Worm (Caenorhabditis elegans): ENCODE measurements around the gene epac-1.

DNA sequence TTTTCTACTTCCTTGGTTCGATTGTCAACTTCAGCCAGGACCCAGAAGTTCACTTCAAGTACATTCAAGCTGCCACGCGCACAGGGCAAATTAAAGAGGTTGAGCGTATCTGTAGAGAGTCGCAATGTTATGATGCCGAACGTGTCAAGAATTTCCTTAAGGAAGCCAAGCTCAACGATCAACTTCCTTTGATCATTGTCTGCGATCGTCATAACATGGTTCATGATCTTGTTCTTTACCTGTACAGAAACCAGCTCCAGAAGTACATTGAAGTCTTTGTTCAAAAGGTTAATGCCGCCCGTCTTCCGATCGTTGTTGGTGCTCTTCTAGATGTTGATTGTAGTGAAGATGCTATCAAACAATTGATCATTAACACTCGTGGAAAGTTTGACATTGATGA lies 17.3 kb downstream of the epac-1 start:
- no peak for TF ChIP-seq pros-1 (tag; optimal IDR thresholded peaks at IDR 0.05)
- TF ChIP-seq hlh-30 (tag; optimal IDR thresholded peaks at IDR 0.05; ENCODE audit: insufficient read depth), result no peak
- TF ChIP-seq hlh-6 (tag; optimal IDR thresholded peaks at IDR 0.05), result no peak
- TF ChIP-seq dve-1 (tag; optimal IDR thresholded peaks at IDR 0.05), result no peak

All from whole organism, late embryonic.